Worm (Caenorhabditis elegans): ENCODE data around the gene M163.9.

ce11 chrX:14492441-14492840 is 23.1 kb downstream of the M163.9 start:
- TF ChIP-seq hlh-26 (GFP tag; conservative IDR thresholded peaks at IDR 0.05): no peak
- TF ChIP-seq efl-1 (GFP tag; optimal IDR thresholded peaks at IDR 0.05): no peak
- TF ChIP-seq dpl-1 (GFP tag; optimal IDR thresholded peaks at IDR 0.05): no peak
- no peak for TF ChIP-seq ama-1 (optimal IDR thresholded peaks at IDR 0.05)
- TF ChIP-seq ama-1 (GFP tag; optimal IDR thresholded peaks at IDR 0.05): no peak
- TF ChIP-seq pha-4 (tag; optimal IDR thresholded peaks at IDR 0.05): no peak
- TF ChIP-seq sea-2 (GFP tag; IDR thresholded peaks at IDR 0.05): no peak
- no peak for TF ChIP-seq Y67H2A.10 (GFP tag; conservative IDR thresholded peaks at IDR 0.05)
- TF ChIP-seq bed-2 (GFP tag; IDR thresholded peaks at IDR 0.05): no peak
- TF ChIP-seq lin-40 (tag; optimal IDR thresholded peaks at IDR 0.05): no peak
- TF ChIP-seq hmg-20 (GFP tag; IDR thresholded peaks at IDR 0.05): no peak
- no peak for TF ChIP-seq snpc-4 (GFP tag; optimal IDR thresholded peaks at IDR 0.05)
- TF ChIP-seq snpc-4 (tag; optimal IDR thresholded peaks at IDR 0.05): no peak
- no peak for TF ChIP-seq bed-1 (GFP tag; IDR thresholded peaks at IDR 0.05)
- TF ChIP-seq nhr-90 (tag; optimal IDR thresholded peaks at IDR 0.05): no peak
- TF ChIP-seq aptf-2 (GFP tag; conservative IDR thresholded peaks at IDR 0.05): no peak

All from whole organism, young adult.